Worm (Caenorhabditis elegans): ENCODE results near the gene str-8.

DNA sequence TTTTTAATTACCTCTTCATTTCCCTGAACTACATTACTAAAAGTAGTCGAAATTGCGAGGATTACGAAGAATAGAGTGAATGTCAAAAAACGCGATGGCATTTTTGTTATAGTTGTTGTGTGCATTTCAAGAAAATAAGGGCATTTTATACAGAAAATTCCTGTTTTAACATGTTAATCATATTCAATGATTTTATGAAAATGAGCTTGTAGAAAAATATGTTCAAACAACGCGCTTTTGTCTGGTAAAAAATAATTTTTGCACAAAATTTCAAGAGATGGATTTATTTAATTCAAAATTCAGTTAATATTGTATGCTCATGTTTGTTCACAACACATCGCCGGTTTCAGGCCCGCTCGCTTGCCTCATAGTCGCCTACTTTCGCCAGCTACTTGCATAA is 43.3 kb downstream of the str-8 start, which contains the start of gene T26E4.10:
- TF ChIP-seq hlh-12 (tag; optimal IDR thresholded peaks at IDR 0.05) (no peak), lin-35 (GFP tag; optimal IDR thresholded peaks at IDR 0.05) (no peak), tbp1 (GFP tag; optimal IDR thresholded peaks at IDR 0.05) (no peak)

All from whole organism, young adult.